Worm (Caenorhabditis elegans) whole organism, late embryonic: ENCODE measurements around the gene pho-7.

Experiments used
- C38D4.7 ChIP-seq: fragments of 200-800 bp; sonication (Bioruptor generic); optimal IDR thresholded peaks from 2 replicates; lab custom pipeline; 2018; ENCODE audit warnings: mild to moderate bottlenecking, missing genetic modification characterization, moderate library complexity, missing compliant biosample characterization
- K02D7.2 ChIP-seq: sonication (generic microtip); optimal IDR thresholded peaks from 2 replicates; lab custom pipeline; 2017; ENCODE audit warnings: mild to moderate bottlenecking, missing genetic modification characterization, missing compliant biosample characterization
- T23F11.4 ChIP-seq: fragments of 200-800 bp; sonication (Bioruptor generic); optimal IDR thresholded peaks from 2 replicates; lab custom pipeline; 2018; ENCODE audit warnings: mild to moderate bottlenecking, missing genetic modification characterization, missing compliant biosample characterization
- ahr-1 ChIP-seq: sonication (generic microtip); optimal IDR thresholded peaks from 2 replicates; lab custom pipeline; 2016; ENCODE audit warnings: missing genetic modification characterization, missing compliant biosample characterization
- ama-1 ChIP-seq: fragments of 150-350 bp; optimal IDR thresholded peaks from 2 replicates; lab custom pipeline; 2014
- ceh-14 ChIP-seq: sonication (generic microtip); optimal IDR thresholded peaks from 2 replicates; lab custom pipeline; 2016; ENCODE audit warnings: missing genotype, missing genetic modification characterization, missing compliant biosample characterization
- ceh-18 ChIP-seq: sonication (generic microtip); optimal IDR thresholded peaks from 2 replicates; lab custom pipeline; 2016; ENCODE audit warnings: missing genetic modification characterization, missing compliant biosample characterization
- ceh-19 ChIP-seq: fragments of 200-800 bp; sonication (Bioruptor generic); optimal IDR thresholded peaks from 2 replicates; lab custom pipeline; 2018; ENCODE audit warnings: mild to moderate bottlenecking, missing genetic modification characterization, missing compliant biosample characterization
- ceh-2 ChIP-seq: sonication (generic microtip); optimal IDR thresholded peaks from 2 replicates; lab custom pipeline; 2016; ENCODE audit warnings: missing genotype, missing genetic modification characterization, missing compliant biosample characterization
- ceh-22 ChIP-seq: sonication (generic microtip); optimal IDR thresholded peaks from 2 replicates; lab custom pipeline; 2017; ENCODE audit warnings: missing biosample characterization, missing genetic modification characterization
- ceh-48 ChIP-seq: sonication (generic microtip); optimal IDR thresholded peaks from 2 replicates; lab custom pipeline; 2016; ENCODE audit warnings: missing genetic modification characterization, inconsistent platforms, missing compliant biosample characterization
- che-1 ChIP-seq: sonication (generic microtip); optimal IDR thresholded peaks from 2 replicates; lab custom pipeline; 2016; ENCODE audit warnings: mild to moderate bottlenecking, missing genetic modification characterization, missing compliant biosample characterization
- dmd-4 ChIP-seq: sonication (generic microtip); optimal IDR thresholded peaks from 2 replicates; lab custom pipeline; 2016; ENCODE audit warnings: borderline replicate concordance, missing genetic modification characterization, missing compliant biosample characterization
- dve-1 ChIP-seq: sonication (generic microtip); optimal IDR thresholded peaks from 2 replicates; lab custom pipeline; 2017; ENCODE audit warnings: antibody characterized with exemption, mild to moderate bottlenecking, missing genetic modification characterization, missing compliant biosample characterization
- elt-2 ChIP-seq: sonication (generic microtip); optimal IDR thresholded peaks from 2 replicates; lab custom pipeline; 2016; ENCODE audit warnings: missing genetic modification reagents, missing genetic modification characterization, missing compliant biosample characterization
- eyg-1 ChIP-seq: sonication (generic microtip); optimal IDR thresholded peaks from 2 replicates; lab custom pipeline; 2016; ENCODE audit warnings: missing genotype, missing genetic modification characterization, missing compliant biosample characterization
- fkh-10 ChIP-seq: fragments of 150-350 bp; optimal IDR thresholded peaks from 2 replicates; lab custom pipeline; 2014; ENCODE audit warnings: missing biosample characterization, missing genetic modification reagents, missing genetic modification characterization
- fkh-6 ChIP-seq: sonication (generic microtip); optimal IDR thresholded peaks from 2 replicates; lab custom pipeline; 2016; ENCODE audit warnings: missing genetic modification characterization, missing compliant biosample characterization
- hlh-15 ChIP-seq: sonication (generic microtip); optimal IDR thresholded peaks from 2 replicates; lab custom pipeline; 2016; ENCODE audit warnings: missing genetic modification characterization, missing compliant biosample characterization
- lim-6 ChIP-seq: sonication (generic microtip); optimal IDR thresholded peaks from 2 replicates; lab custom pipeline; 2016; ENCODE audit warnings: missing genetic modification characterization, missing compliant biosample characterization
- lin-11 ChIP-seq: fragments of 200-800 bp; sonication (Bioruptor generic); optimal IDR thresholded peaks from 2 replicates; lab custom pipeline; 2018; ENCODE audit warnings: mild to moderate bottlenecking, missing genetic modification characterization, missing compliant biosample characterization
- madf-2 ChIP-seq: sonication (generic microtip); optimal IDR thresholded peaks from 2 replicates; lab custom pipeline; 2017; ENCODE audit warnings: missing genetic modification characterization, missing compliant biosample characterization
- mec-3 ChIP-seq: sonication (generic microtip); optimal IDR thresholded peaks from 2 replicates; lab custom pipeline; 2016; ENCODE audit warnings: borderline replicate concordance, missing genetic modification characterization, missing compliant biosample characterization
- nfya-1 ChIP-seq: sonication (generic microtip); optimal IDR thresholded peaks from 2 replicates; lab custom pipeline; 2017; ENCODE audit warnings: missing genetic modification characterization, mild to moderate bottlenecking, missing compliant biosample characterization, antibody characterized with exemption, moderate library complexity
- nhr-232 ChIP-seq: sonication (generic microtip); optimal IDR thresholded peaks from 2 replicates; lab custom pipeline; 2016; ENCODE audit warnings: missing genetic modification characterization, missing compliant biosample characterization
- odd-2 ChIP-seq: sonication (generic microtip); optimal IDR thresholded peaks from 2 replicates; lab custom pipeline; 2017; ENCODE audit warnings: antibody characterized with exemption, mild to moderate bottlenecking, missing genetic modification characterization, missing compliant biosample characterization
- pag-3 ChIP-seq: sonication (generic microtip); optimal IDR thresholded peaks from 2 replicates; lab custom pipeline; 2016; ENCODE audit warnings: missing compliant biosample characterization, missing genetic modification characterization, borderline replicate concordance
- pax-1 ChIP-seq: fragments of 150-350 bp; optimal IDR thresholded peaks from 2 replicates; lab custom pipeline; 2014; ENCODE audit warnings: missing biosample characterization, missing genetic modification characterization
- pha-2 ChIP-seq: sonication (generic microtip); optimal IDR thresholded peaks from 2 replicates; lab custom pipeline; 2017; ENCODE audit warnings: mild to moderate bottlenecking, missing genetic modification characterization, missing compliant biosample characterization
- pqm-1 ChIP-seq: sonication (generic microtip); optimal IDR thresholded peaks from 2 replicates; lab custom pipeline; 2016; ENCODE audit warnings: missing genetic modification characterization, missing compliant biosample characterization
- pros-1 ChIP-seq: fragments of 150-350 bp; optimal IDR thresholded peaks from 2 replicates; lab custom pipeline; 2014; ENCODE audit warnings: missing biosample characterization, missing genetic modification reagents, missing genetic modification characterization
- ref-2 ChIP-seq: sonication (generic microtip); optimal IDR thresholded peaks from 2 replicates; lab custom pipeline; 2016; ENCODE audit warnings: missing genetic modification characterization, missing compliant biosample characterization
- sdc-2 ChIP-seq: sonication (generic microtip); optimal IDR thresholded peaks from 2 replicates; lab custom pipeline; 2016; ENCODE audit warnings: missing genotype, missing genetic modification characterization, missing compliant biosample characterization
- sox-4 ChIP-seq: sonication (generic microtip); optimal IDR thresholded peaks from 2 replicates; lab custom pipeline; 2017; ENCODE audit warnings: mild to moderate bottlenecking, missing genetic modification characterization, inconsistent platforms, missing compliant biosample characterization
- tbx-2 ChIP-seq: sonication (generic microtip); optimal IDR thresholded peaks from 2 replicates; lab custom pipeline; 2016; ENCODE audit warnings: missing genetic modification characterization, missing compliant biosample characterization
- unc-3 ChIP-seq, 2 experiments: fragments of 200-800 bp in 1 of 2; sonication (Bioruptor generic) in 1 of 2; sonication (generic microtip) in 1 of 2; conservative IDR thresholded peaks in 1 of 2; optimal IDR thresholded peaks in 1 of 2; 2 replicates each; pipeline versions ENCODE4 v1.3.6 to Lab custom; 2016 to 2022; ENCODE audit warnings: missing compliant biosample characterization in 2 of 2, missing genetic modification characterization in 2 of 2, missing genetic modification reagents in 1 of 2
- unc-42 ChIP-seq: sonication (generic microtip); optimal IDR thresholded peaks from 2 replicates; lab custom pipeline; 2016; ENCODE audit warnings: missing genotype, missing genetic modification characterization, missing compliant biosample characterization
- unc-86 ChIP-seq: sonication (generic microtip); optimal IDR thresholded peaks from 2 replicates; lab custom pipeline; 2016; ENCODE audit warnings: missing genetic modification characterization, missing compliant biosample characterization
- ztf-16 ChIP-seq: sonication (generic microtip); optimal IDR thresholded peaks from 2 replicates; lab custom pipeline; 2017; ENCODE audit warnings: missing genetic modification characterization, missing compliant biosample characterization

Gene pho-7

DNA sequence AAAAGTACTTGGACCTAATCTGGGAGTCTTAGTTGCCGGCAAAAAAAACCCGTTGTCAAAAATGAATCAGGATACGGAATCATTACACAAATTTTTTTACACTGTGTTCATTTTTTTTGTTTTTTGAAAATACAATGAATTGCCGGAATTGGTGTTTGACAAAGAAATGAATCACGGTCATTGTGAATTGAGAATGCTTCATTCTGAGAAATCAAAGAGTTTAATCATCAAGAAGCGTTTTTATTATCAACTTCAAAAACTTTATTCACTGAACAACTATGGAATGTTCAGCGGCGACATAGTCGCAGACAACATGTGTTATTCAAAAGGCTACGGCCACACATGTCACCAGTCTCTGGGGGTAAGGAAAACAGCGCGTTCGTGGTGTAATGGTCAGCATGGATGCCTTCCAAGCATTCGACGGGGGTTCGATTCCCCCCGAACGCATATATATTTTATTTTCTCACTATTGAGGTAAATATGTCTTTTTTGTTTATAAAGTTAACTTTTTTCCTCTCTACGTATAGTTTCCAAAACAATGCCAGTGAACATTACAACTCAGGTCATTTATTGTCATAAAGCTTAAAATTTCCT, 22.4 kb upstream of the pho-7 start, which contains the start of gene nas-10 (continued):
- TF ChIP-seq pros-1 (tag; lab: Kevin White, UChicago), result no peak
- TF ChIP-seq dve-1 (tag; lab: Kevin White, UChicago), result peak; percentile 40
- peak; percentile 39 for TF ChIP-seq ahr-1 (tag; lab: Kevin White, UChicago)
- peak; percentile 77 for TF ChIP-seq madf-2 (tag; lab: Kevin White, UChicago)
- TF ChIP-seq mec-3 (tag; lab: Kevin White, UChicago), result no peak
- TF ChIP-seq pag-3 (tag; lab: Kevin White, UChicago), result peak; percentile 14
- peak; percentile 49 for TF ChIP-seq pqm-1 (tag; lab: Kevin White, UChicago)
- TF ChIP-seq ceh-14 (tag; lab: Kevin White, UChicago), result peak; percentile 60
- no peak for TF ChIP-seq fkh-10
- peak; percentile 78 for TF ChIP-seq unc-3 (GFP tag; conservative IDR thresholded peaks at IDR 0.05; lab: Robert Waterston, UW)
- peak; percentile 84 for TF ChIP-seq unc-3 (tag; optimal IDR thresholded peaks at IDR 0.05; lab: Kevin White, UChicago)
- TF ChIP-seq lin-11, result peak; percentile 73
- peak; percentile 46 for TF ChIP-seq lim-6 (tag; lab: Kevin White, UChicago)
- peak; percentile 73 for TF ChIP-seq eyg-1 (tag; lab: Kevin White, UChicago)
- peak; percentile 71 for TF ChIP-seq ceh-48 (tag; lab: Kevin White, UChicago)
- peak; percentile 58 for TF ChIP-seq hlh-15
- TF ChIP-seq elt-2 (tag; lab: Kevin White, UChicago), result peak; percentile 84
- no peak for TF ChIP-seq ceh-22
- TF ChIP-seq che-1 (tag; lab: Kevin White, UChicago), result peak; percentile 84
- peak; percentile 56 for TF ChIP-seq nfya-1 (tag; lab: Kevin White, UChicago)
- peak; percentile 83 for TF ChIP-seq sox-4 (tag; lab: Kevin White, UChicago)
- TF ChIP-seq sdc-2 (tag; lab: Kevin White, UChicago), result peak; percentile 84
- TF ChIP-seq unc-86, result peak; percentile 73
- TF ChIP-seq T23F11.4, result peak; percentile 67
- peak; percentile 83 for TF ChIP-seq ceh-19 (GFP tag; lab: Kevin White, UChicago)
- no peak for TF ChIP-seq ama-1
- peak; percentile 57 for TF ChIP-seq pha-2 (tag; lab: Kevin White, UChicago)
- TF ChIP-seq ceh-18 (tag; lab: Kevin White, UChicago), result peak; percentile 47
- TF ChIP-seq ztf-16, result peak; percentile 85
- peak; percentile 81 for TF ChIP-seq fkh-6
- peak; percentile 80 for TF ChIP-seq tbx-2 (tag; lab: Kevin White, UChicago)
- TF ChIP-seq ceh-2 (tag; lab: Kevin White, UChicago), result peak; percentile 75
- peak; percentile 58 for TF ChIP-seq ref-2 (tag; lab: Kevin White, UChicago)
- TF ChIP-seq K02D7.2 (tag; lab: Kevin White, UChicago), result peak; percentile 81
- no peak for TF ChIP-seq pax-1 (tag; lab: Kevin White, UChicago)
- TF ChIP-seq nhr-232 (tag; lab: Kevin White, UChicago), result peak; percentile 70
- peak; percentile 37 for TF ChIP-seq unc-42 (tag; lab: Kevin White, UChicago)
- TF ChIP-seq C38D4.7 (GFP tag; lab: Kevin White, UChicago), result peak; percentile 73

ce11 chrX:10961724-10962123, 20.6 kb upstream of the pho-7 start:
- TF ChIP-seq odd-2 (tag; lab: Kevin White, UChicago) (no peak), ahr-1 (tag; lab: Kevin White, UChicago) (no peak), ref-2 (tag; lab: Kevin White, UChicago) (no peak), sdc-2 (tag; lab: Kevin White, UChicago) (no peak), dmd-4 (tag; lab: Kevin White, UChicago) (no peak), T23F11.4 (no peak), fkh-10 (no peak), che-1 (tag; lab: Kevin White, UChicago) (no peak)
